Worm (Caenorhabditis elegans): ENCODE data around the gene skn-1.

Gene skn-1

DNA sequence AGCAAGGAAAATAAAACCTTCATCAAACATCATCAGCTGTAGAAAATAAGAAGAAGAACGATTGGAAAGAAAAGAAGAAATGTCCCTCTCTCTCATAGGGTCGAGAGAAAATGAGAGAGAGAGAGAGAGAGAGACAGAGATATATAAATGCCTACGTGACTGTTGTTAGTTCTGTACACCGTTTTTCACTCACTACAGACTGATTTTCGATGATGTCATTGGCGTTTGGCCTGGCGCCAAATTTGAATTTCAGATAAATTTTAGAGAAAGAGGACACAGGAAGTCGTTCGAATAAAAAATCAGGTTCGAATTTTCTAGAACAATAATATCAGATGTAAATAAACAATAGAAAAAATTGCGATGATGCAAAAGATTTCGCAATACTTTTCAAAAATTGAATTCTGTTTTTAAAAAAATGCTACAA is 4.2 kb downstream of the skn-1 start (continued):
- TF ChIP-seq ceh-82 (tag; optimal IDR thresholded peaks at IDR 0.05), result no peak
- TF ChIP-seq duxl-1 (tag; optimal IDR thresholded peaks at IDR 0.05; ENCODE audit: poor library complexity), result no peak
- TF ChIP-seq fkh-10 (GFP tag; optimal IDR thresholded peaks at IDR 0.05), result no peak
- no peak for TF ChIP-seq cey-2 (tag; optimal IDR thresholded peaks at IDR 0.05; ENCODE audit: borderline replicate concordance, insufficient read depth)
- peak; percentile 100 for TF ChIP-seq aha-1 (tag)
- TF ChIP-seq snpc-4 (tag; optimal IDR thresholded peaks at IDR 0.05), result no peak

DNA sequence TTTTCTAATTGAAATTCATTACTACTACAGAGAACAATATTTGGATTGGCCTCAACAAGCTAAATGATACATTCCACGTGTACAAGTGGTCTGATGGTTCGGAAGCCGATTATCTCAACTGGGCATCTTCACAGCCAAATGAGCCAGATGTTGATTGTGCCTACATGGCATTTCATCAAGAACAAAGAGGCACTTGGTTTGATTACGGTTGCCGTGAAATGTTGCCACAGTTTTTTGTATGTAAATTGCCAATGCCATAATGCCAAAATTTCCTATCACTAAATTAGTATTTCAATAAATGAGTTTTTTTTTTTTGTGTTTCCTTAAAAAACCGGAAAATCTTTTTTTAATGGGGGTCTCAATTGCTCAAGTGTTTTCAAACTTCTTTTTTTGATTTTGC is 5.5 kb downstream of the skn-1 start:
- TF ChIP-seq unc-62 (GFP tag; optimal IDR thresholded peaks at IDR 0.05 in 1 of 2), result peak in 1 of 2 experiments; percentile 95
- TF ChIP-seq unc-62 (tag; optimal IDR thresholded peaks at IDR 0.05), result no peak
- no peak for TF ChIP-seq nhr-42 (GFP tag; IDR thresholded peaks at IDR 0.05)

DNA sequence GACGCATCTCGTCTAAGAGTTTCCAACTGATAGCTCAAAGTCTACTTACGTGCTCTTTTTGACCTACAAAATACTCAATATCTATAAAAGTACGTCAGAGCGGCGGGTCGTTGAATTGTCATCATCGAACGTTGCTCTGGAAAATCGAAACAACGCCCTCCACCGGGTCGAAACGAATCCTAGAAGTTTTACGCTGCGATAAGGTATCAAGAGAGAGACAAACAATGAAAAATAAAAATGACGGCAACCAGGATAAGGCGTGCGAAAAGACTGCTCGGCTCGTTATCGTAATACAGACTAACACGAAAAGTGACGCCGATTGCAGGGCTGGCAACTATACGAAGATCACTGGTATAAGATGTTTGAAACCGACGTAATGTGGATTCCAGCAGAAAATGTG is 6.0 kb downstream of the skn-1 start:
- peak; percentile 94 for TF ChIP-seq dmd-6 (GFP tag; IDR thresholded peaks at IDR 0.05)
- TF ChIP-seq hlh-11 (tag; optimal IDR thresholded peaks at IDR 0.05), result peak; percentile 78
- no peak for TF ChIP-seq F26F4.8 (GFP tag; conservative IDR thresholded peaks at IDR 0.05)
- peak in 1 of 2 experiments; percentile 34 for TF ChIP-seq hif-1 (tag; optimal IDR thresholded peaks at IDR 0.05)
- no peak for TF ChIP-seq unc-62 (GFP tag; optimal IDR thresholded peaks at IDR 0.05 in 1 of 2)
- no peak for TF ChIP-seq unc-62 (tag; optimal IDR thresholded peaks at IDR 0.05)
- no peak for TF ChIP-seq daf-16 (GFP tag; optimal IDR thresholded peaks at IDR 0.05)
- TF ChIP-seq daf-16 (tag; optimal IDR thresholded peaks at IDR 0.05), result peak; percentile 67
- no peak for TF ChIP-seq mep-1 (tag; optimal IDR thresholded peaks at IDR 0.05)
- peak; percentile 51 for TF ChIP-seq nhr-48 (tag; optimal IDR thresholded peaks at IDR 0.05)
- no peak for TF ChIP-seq daf-19 (GFP tag; conservative IDR thresholded peaks at IDR 0.05)
- no peak for TF ChIP-seq dmd-8 (GFP tag; IDR thresholded peaks at IDR 0.05)
- no peak for TF ChIP-seq fos-1 (tag; optimal IDR thresholded peaks at IDR 0.05)
- TF ChIP-seq lin-1 (GFP tag; IDR thresholded peaks at IDR 0.05), result 0 out of 2 replicates have a peak, but pooled peaks have one; percentile 39
- peak; percentile 19 for TF ChIP-seq mxl-3 (GFP tag; optimal IDR thresholded peaks at IDR 0.05)
- no peak for TF ChIP-seq T26A8.4 (GFP tag; IDR thresholded peaks at IDR 0.05)
- TF ChIP-seq duxl-1 (tag; optimal IDR thresholded peaks at IDR 0.05; ENCODE audit: poor library complexity), result no peak
- no peak for TF ChIP-seq nhr-237 (tag; optimal IDR thresholded peaks at IDR 0.05)
- peak; percentile 9 for TF ChIP-seq nhr-102 (tag; optimal IDR thresholded peaks at IDR 0.05)
- TF ChIP-seq pha-4 (GFP tag; IDR thresholded peaks at IDR 0.05), result peak; percentile 12; the same call in 1 of the 2 replicates
- no peak for TF ChIP-seq pha-4 (tag; optimal IDR thresholded peaks at IDR 0.05)
- no peak for TF ChIP-seq zag-1 (tag; optimal IDR thresholded peaks at IDR 0.05)
- TF ChIP-seq nhr-28 (tag; optimal IDR thresholded peaks at IDR 0.05), result peak; percentile 11
- TF ChIP-seq saeg-2 (GFP tag; IDR thresholded peaks at IDR 0.05), result no peak
- no peak for TF ChIP-seq nhr-11 (tag; optimal IDR thresholded peaks at IDR 0.05)
- TF ChIP-seq nhr-77 (tag; optimal IDR thresholded peaks at IDR 0.05), result peak; percentile 33
- TF ChIP-seq ceh-82 (tag; optimal IDR thresholded peaks at IDR 0.05), result no peak
- no peak for TF ChIP-seq D1046.2 (GFP tag; IDR thresholded peaks at IDR 0.05)
- no peak for TF ChIP-seq mdl-1 (tag; optimal IDR thresholded peaks at IDR 0.05)
- TF ChIP-seq lin-38 (GFP tag; IDR thresholded peaks at IDR 0.05), result no peak
- TF ChIP-seq pqm-1 (tag; optimal IDR thresholded peaks at IDR 0.05), result peak; percentile 55
- peak; percentile 68 for TF ChIP-seq dve-1 (tag; optimal IDR thresholded peaks at IDR 0.05; ENCODE audit: insufficient read depth)
- TF ChIP-seq F37D6.2 (tag; optimal IDR thresholded peaks at IDR 0.05), result no peak
- TF ChIP-seq attf-4 (tag; optimal IDR thresholded peaks at IDR 0.05), result no peak

DNA sequence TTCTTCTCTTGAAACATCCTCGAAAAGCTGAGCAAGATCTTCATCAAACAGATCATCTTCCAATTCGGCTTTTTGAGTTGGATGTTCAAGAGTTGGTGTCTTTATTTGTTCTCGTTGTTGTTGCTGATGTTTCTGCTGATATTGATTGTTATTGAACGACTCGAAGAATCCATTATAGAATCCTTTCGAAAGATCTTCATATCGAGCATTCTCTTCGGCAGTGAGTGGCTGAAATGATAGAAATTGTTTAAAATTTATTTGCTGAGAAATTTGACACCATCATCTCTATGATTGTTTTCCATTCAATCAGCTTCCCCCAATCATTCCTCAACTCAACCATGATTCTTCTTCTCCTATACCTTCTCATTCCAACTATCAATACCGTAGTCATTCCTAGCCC is 6.5 kb downstream of the skn-1 start, which contains the start of gene clec-178:
clec-178 (plus strand) TSS at position 301 of the 400 bp plus-strand sequence.
- no peak for TF ChIP-seq nhr-237 (tag; optimal IDR thresholded peaks at IDR 0.05)
- TF ChIP-seq zag-1 (tag; optimal IDR thresholded peaks at IDR 0.05), result no peak
- no peak for TF ChIP-seq daf-12 (tag; optimal IDR thresholded peaks at IDR 0.05)
- TF ChIP-seq aha-1 (tag), result peak; percentile 63
- TF ChIP-seq jun-1 (tag; optimal IDR thresholded peaks at IDR 0.05), result no peak
- no peak for TF ChIP-seq mdt-29 (GFP tag; IDR thresholded peaks at IDR 0.05)
- TF ChIP-seq ces-1 (GFP tag; optimal IDR thresholded peaks at IDR 0.05), result no peak
